Worm (Caenorhabditis elegans): ENCODE measurements around the gene pfk-1.1.

- TF ChIP-seq ceh-30 (tag; optimal IDR thresholded peaks at IDR 0.05): no peak
- TF ChIP-seq Y22D7AL.16 (tag; optimal IDR thresholded peaks at IDR 0.05): no peak
- no peak for TF ChIP-seq hlh-15 (tag; optimal IDR thresholded peaks at IDR 0.05)
- TF ChIP-seq ets-4 (tag; optimal IDR thresholded peaks at IDR 0.05): no peak
- TF ChIP-seq odd-2 (tag; optimal IDR thresholded peaks at IDR 0.05): no peak
- no peak for TF ChIP-seq ceh-45 (GFP tag; IDR thresholded peaks at IDR 0.05)
- no peak for TF ChIP-seq ceh-9 (tag; optimal IDR thresholded peaks at IDR 0.05)
- no peak for TF ChIP-seq hlh-8 (tag; optimal IDR thresholded peaks at IDR 0.05)
Observed at ce11 chrX:2925950-2926349, 14.7 kb upstream of the pfk-1.1 start.

Data from whole organism, late embryonic.